Fruit fly (Drosophila melanogaster) whole organism, embryonic: ENCODE results near the gene CG32985.

Experiments used
- CG13624 ChIP-seq: fragments of 200-800 bp; sonication (Bioruptor generic); optimal IDR thresholded peaks from 2 replicates; lab custom pipeline; 2016; ENCODE audit warnings: missing biosample characterization, missing genetic modification characterization
- CG31365 ChIP-seq: fragments of 200-800 bp; sonication (Bioruptor generic); optimal IDR thresholded peaks from 2 replicates; lab custom pipeline; 2018; ENCODE audit warnings: missing biosample characterization, mild to moderate bottlenecking, missing genetic modification characterization
- CG7987 ChIP-seq: fragments of 200-800 bp; sonication (Bioruptor generic); optimal IDR thresholded peaks from 2 replicates; lab custom pipeline; 2018; ENCODE audit warnings: missing biosample characterization, mild to moderate bottlenecking, missing genetic modification characterization, moderate library complexity
- CG8478 ChIP-seq: fragments of >200 bp; optimal IDR thresholded peaks from 2 replicates; lab custom pipeline; 2018
- HLH54F ChIP-seq: fragments of 200-800 bp; sonication (Bioruptor generic); optimal IDR thresholded peaks from 3 replicates; lab custom pipeline; 2016; ENCODE audit warnings: missing biosample characterization, missing genetic modification characterization
- Med ChIP-seq: fragments of 200-800 bp; sonication (Bioruptor generic); peaks from one replicate; lab custom pipeline; 2016; ENCODE audit warnings: missing biosample characterization, missing genetic modification characterization, mild to moderate bottlenecking, inconsistent platforms, moderate library complexity
- Sry-δ ChIP-seq: fragments of 200-800 bp; sonication (Bioruptor generic); optimal IDR thresholded peaks from 2 replicates; lab custom pipeline; 2016; ENCODE audit warnings: missing biosample characterization, missing genetic modification characterization
- emc ChIP-seq: fragments of 200-800 bp; sonication (Bioruptor generic); optimal IDR thresholded peaks from 2 replicates; lab custom pipeline; 2016; ENCODE audit warnings: missing biosample characterization, missing genetic modification characterization
- mld ChIP-seq: fragments of 200-800 bp; sonication (Bioruptor generic); IDR thresholded peaks from 3 replicates; pipeline ENCODE4 v1.3.6; 2022; ENCODE audit warnings: missing biosample characterization, missing genetic modification characterization; ENCODE audit not compliant: partially characterized antibody
- oc ChIP-seq: fragments of 200-800 bp; sonication (Bioruptor generic); optimal IDR thresholded peaks from 2 replicates; lab custom pipeline; 2018; ENCODE audit warnings: missing biosample characterization, mild to moderate bottlenecking, missing genetic modification characterization, moderate library complexity
- rib ChIP-seq: fragments of 200-800 bp; sonication (Bioruptor generic); IDR thresholded peaks from 2 replicates; pipeline ENCODE4 v1.3.6; 2022; ENCODE audit warnings: missing biosample characterization, missing genetic modification characterization
- sima ChIP-seq: fragments of 200-800 bp; sonication (Bioruptor generic); optimal IDR thresholded peaks from 2 replicates; lab custom pipeline; 2016; ENCODE audit warnings: missing biosample characterization, missing genetic modification characterization

DNA sequence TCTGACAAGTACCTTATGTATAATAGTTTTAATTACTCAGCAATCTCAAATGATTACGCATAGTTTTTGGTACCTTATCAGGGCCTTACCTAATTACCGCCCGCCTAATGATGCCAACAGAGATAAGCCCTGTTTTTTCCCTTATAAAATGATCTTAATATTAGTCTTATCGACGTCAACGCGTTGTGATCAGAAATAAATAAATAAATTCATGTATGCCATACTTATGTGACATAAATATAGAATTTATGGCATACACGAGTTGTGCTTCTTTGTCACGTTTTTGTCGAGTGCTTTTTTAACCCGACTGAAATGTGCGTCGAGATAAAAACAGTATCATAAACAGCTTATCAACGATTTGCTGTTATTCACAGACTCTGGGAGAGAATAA lies 6.0 kb upstream of the CG32985 start:
- TF ChIP-seq HLH54F (GFP tag; lab: Kevin White, UChicago) = no peak
- no peak for TF ChIP-seq CG7987
- TF ChIP-seq CG8478 (lab: Kevin White, UChicago) = no peak
- TF ChIP-seq Med = no peak
- no peak for TF ChIP-seq CG13624
- TF ChIP-seq oc = no peak
- TF ChIP-seq emc (GFP tag; lab: Kevin White, UChicago) = no peak
- TF ChIP-seq CG31365 (tag; lab: Kevin White, UChicago) = no peak
- TF ChIP-seq sima = no peak
- no peak for TF ChIP-seq Sry-δ (GFP tag; lab: Kevin White, UChicago)
- TF ChIP-seq rib (GFP tag; lab: Robert Waterston, UW) = no peak
- TF ChIP-seq mld (GFP tag; lab: Robert Waterston, UW) = no peak
